Worm (Caenorhabditis elegans) whole organism, L3 larva: ENCODE measurements around the gene F38B7.3.

Experiments used
- ama-1 ChIP-seq: fragments of 150-350 bp; optimal IDR thresholded peaks from 2 replicates; lab custom pipeline; 2018
- egl-27 ChIP-seq: sonication (generic microtip); optimal IDR thresholded peaks from 4 replicates; lab custom pipeline; 2017; ENCODE audit warnings: missing biosample characterization, missing genetic modification reagents, missing genetic modification characterization
- elt-1 ChIP-seq: fragments of 150-350 bp; optimal IDR thresholded peaks from 2 replicates; lab custom pipeline; 2014; ENCODE audit warnings: missing biosample characterization, missing genetic modification characterization
- elt-2 ChIP-seq: sonication (generic microtip); optimal IDR thresholded peaks from 2 replicates; lab custom pipeline; 2016; ENCODE audit warnings: missing genetic modification reagents, mild to moderate bottlenecking, missing genetic modification characterization, missing compliant biosample characterization
- fos-1 ChIP-seq: fragments of 150-350 bp; optimal IDR thresholded peaks from 2 replicates; lab custom pipeline; 2014; ENCODE audit warnings: missing biosample characterization, missing genetic modification characterization
- lin-39 ChIP-seq: fragments of 150-350 bp; optimal IDR thresholded peaks from 2 replicates; lab custom pipeline; 2018; ENCODE audit warnings: missing biosample characterization, missing genetic modification reagents, missing genetic modification characterization
- mml-1 ChIP-seq: fragments of 150-350 bp; sonication (generic microtip); optimal IDR thresholded peaks from 3 replicates; lab custom pipeline; 2014; ENCODE audit warnings: missing biosample characterization, missing genetic modification characterization
- nhr-77 ChIP-seq: fragments of 150-350 bp; optimal IDR thresholded peaks from 2 replicates; lab custom pipeline; 2014; ENCODE audit warnings: missing biosample characterization, missing genetic modification characterization
- pha-4 ChIP-seq: fragments of 150-350 bp; optimal IDR thresholded peaks from 2 replicates; lab custom pipeline; 2014; ENCODE audit warnings: missing biosample characterization, missing genetic modification reagents, missing genetic modification characterization
- pqm-1 ChIP-seq: fragments of 150-350 bp; optimal IDR thresholded peaks from 2 replicates; lab custom pipeline; 2017; ENCODE audit warnings: missing biosample characterization, missing genetic modification characterization, inconsistent platforms
- skn-1 ChIP-seq: fragments of 150-350 bp; optimal IDR thresholded peaks from 2 replicates; lab custom pipeline; 2014; ENCODE audit warnings: missing biosample characterization, missing genetic modification characterization
- unc-39 ChIP-seq: sonication (generic microtip); optimal IDR thresholded peaks from 4 replicates; lab custom pipeline; 2017; ENCODE audit warnings: missing biosample characterization, missing genetic modification characterization
- zag-1 ChIP-seq: fragments of 150-350 bp; optimal IDR thresholded peaks from 2 replicates; lab custom pipeline; 2014; ENCODE audit warnings: missing biosample characterization, missing genetic modification characterization

DNA sequence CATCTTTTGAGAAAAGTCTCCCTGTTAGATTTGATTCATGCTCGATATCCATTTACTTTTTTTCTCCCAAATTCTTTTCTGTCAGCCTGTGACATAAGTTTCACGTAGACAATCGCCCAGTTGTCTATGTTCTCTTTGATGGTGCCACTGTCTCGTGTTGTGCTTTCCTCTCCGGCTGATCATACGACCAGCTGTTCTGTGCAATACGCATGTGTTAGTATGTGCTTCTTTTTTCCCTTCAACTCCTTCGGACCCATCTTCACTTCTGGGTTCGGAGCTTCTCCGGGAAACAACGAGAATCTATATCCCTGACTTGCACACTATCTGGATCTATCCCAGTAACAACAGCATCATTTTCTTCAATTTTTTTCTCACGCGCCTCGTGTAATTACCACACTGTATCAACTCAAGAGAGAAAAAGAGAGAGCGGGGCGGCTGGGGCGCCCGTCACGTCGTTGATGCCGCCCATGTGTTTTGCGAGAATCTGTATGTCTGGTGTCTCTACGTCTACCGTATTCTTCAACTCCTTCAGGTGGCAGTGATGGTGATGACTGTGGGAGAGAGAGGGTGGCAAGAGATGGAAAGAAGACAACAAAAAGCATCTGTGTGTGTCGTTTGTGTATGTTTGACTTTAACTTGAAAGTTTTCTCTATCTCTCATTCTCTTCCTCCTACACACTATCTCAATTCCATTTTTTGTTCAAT lies 16.9 kb upstream of the F38B7.3 start:
- TF ChIP-seq lin-39 (tag; lab: Kevin White, UChicago) (peak; percentile 42), nhr-77 (tag; lab: Kevin White, UChicago) (no peak), fos-1 (tag; lab: Kevin White, UChicago) (no peak), pha-4 (tag; lab: Kevin White, UChicago) (peak; percentile 96), unc-39 (no peak), mml-1 (no peak), zag-1 (no peak), elt-1 (peak; percentile 58), egl-27 (tag; lab: Kevin White, UChicago) (peak; percentile 85), ama-1 (lab: Kevin White, UChicago) (no peak), elt-2 (tag; lab: Kevin White, UChicago) (peak; percentile 88), skn-1 (tag; lab: Kevin White, UChicago) (peak; percentile 73), pqm-1 (tag; lab: Kevin White, UChicago) (peak; percentile 81)
